Worm (Caenorhabditis elegans): Measurements from ENCODE around the gene cpin-1.

cpin-1 gene

DNA sequence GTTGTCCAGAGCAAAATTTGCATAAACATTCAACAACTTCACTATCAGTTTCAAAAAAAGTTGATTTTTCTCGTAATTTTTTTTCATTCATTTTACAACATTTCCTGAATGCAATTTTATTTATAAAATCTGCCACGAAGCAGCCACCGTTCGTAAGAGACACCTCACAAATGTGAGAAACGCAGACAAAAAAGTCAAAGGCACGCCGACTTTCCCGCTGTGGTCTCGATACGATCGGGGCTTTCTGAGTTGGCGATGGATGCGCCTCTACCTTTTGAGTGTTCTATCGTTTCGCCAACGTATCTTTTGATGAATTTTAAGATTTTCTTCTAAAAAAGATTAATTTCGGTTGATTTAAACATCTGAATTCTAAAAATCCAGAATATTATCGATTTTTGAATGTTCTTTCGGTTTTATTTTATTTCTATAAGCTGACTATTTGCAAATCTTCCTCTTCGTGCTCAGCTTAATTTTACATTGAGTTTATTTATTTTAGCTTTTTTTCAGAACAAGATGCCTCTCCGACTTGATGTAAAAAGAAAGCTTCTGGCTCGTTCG lies 8.8 kb downstream of the cpin-1 start, which contains the start of gene copb-2 (continued):
- TF ChIP-seq fkh-4 (tag; optimal IDR thresholded peaks at IDR 0.05; ENCODE audit: borderline replicate concordance), result no peak
- TF ChIP-seq fkh-8 (tag; optimal IDR thresholded peaks at IDR 0.05), result no peak
- no peak for TF ChIP-seq ceh-8 (GFP tag; optimal IDR thresholded peaks at IDR 0.05)
- no peak for TF ChIP-seq aha-1 (tag; optimal IDR thresholded peaks at IDR 0.05)
- no peak for TF ChIP-seq fos-1 (tag; optimal IDR thresholded peaks at IDR 0.05)
- TF ChIP-seq unc-30 (tag; optimal IDR thresholded peaks at IDR 0.05), result no peak
- no peak for TF ChIP-seq ama-1 (optimal IDR thresholded peaks at IDR 0.05)
- TF ChIP-seq ztf-11 (tag; optimal IDR thresholded peaks at IDR 0.05), result no peak
- peak; percentile 71 to 82 for TF ChIP-seq lsy-2 (tag; optimal IDR thresholded peaks at IDR 0.05)
- TF ChIP-seq nhr-76 (tag; optimal IDR thresholded peaks at IDR 0.05), result no peak
- TF ChIP-seq sox-4 (tag; optimal IDR thresholded peaks at IDR 0.05), result no peak
- TF ChIP-seq nhr-47 (tag; optimal IDR thresholded peaks at IDR 0.05), result peak; percentile 67
- no peak for TF ChIP-seq nhr-237 (tag; optimal IDR thresholded peaks at IDR 0.05)
- TF ChIP-seq fkh-10 (GFP tag; optimal IDR thresholded peaks at IDR 0.05), result no peak
- no peak for TF ChIP-seq egl-13 (tag; optimal IDR thresholded peaks at IDR 0.05)
- peak; percentile 5 for TF ChIP-seq nhr-77 (tag; optimal IDR thresholded peaks at IDR 0.05)
- no peak for TF ChIP-seq aly-2 (tag; optimal IDR thresholded peaks at IDR 0.05)
- peak; percentile 61 for TF ChIP-seq swsn-7 (tag; optimal IDR thresholded peaks at IDR 0.05)
- no peak for TF ChIP-seq mef-2 (tag; optimal IDR thresholded peaks at IDR 0.05)
- TF ChIP-seq ceh-88 (GFP tag; IDR thresholded peaks at IDR 0.05), result no peak
- TF ChIP-seq nhr-12 (tag; optimal IDR thresholded peaks at IDR 0.05), result no peak
- TF ChIP-seq F16B12.6 (tag; optimal IDR thresholded peaks at IDR 0.05), result peak; percentile 42
- peak; percentile 45 for TF ChIP-seq isw-1 (GFP tag; IDR thresholded peaks at IDR 0.05)
- TF ChIP-seq lin-13 (GFP tag; optimal IDR thresholded peaks at IDR 0.05), result peak; percentile 49
- TF ChIP-seq hlh-4 (tag; optimal IDR thresholded peaks at IDR 0.05), result no peak
- TF ChIP-seq dpl-1 (GFP tag; optimal IDR thresholded peaks at IDR 0.05), result peak; percentile 40 to 74 (median 63)
- TF ChIP-seq mdl-1 (tag; optimal IDR thresholded peaks at IDR 0.05), result peak in 1 of 2 experiments; percentile 48
- no peak for TF ChIP-seq nhr-11 (tag; optimal IDR thresholded peaks at IDR 0.05)
- TF ChIP-seq lin-14 (GFP tag; optimal IDR thresholded peaks at IDR 0.05), result peak; percentile 93
- peak in 2 of 3 experiments; percentile 39 to 57 for TF ChIP-seq ceh-82 (tag; optimal IDR thresholded peaks at IDR 0.05)
- TF ChIP-seq ceh-63 (GFP tag; optimal IDR thresholded peaks at IDR 0.05), result no peak
- peak; percentile 21 for TF ChIP-seq lin-39 (tag; optimal IDR thresholded peaks at IDR 0.05)
- no peak for TF ChIP-seq grh-1 (GFP tag; IDR thresholded peaks at IDR 0.05)
- TF ChIP-seq tbx-2 (tag; optimal IDR thresholded peaks at IDR 0.05), result peak; percentile 40
- no peak for TF ChIP-seq zip-4 (GFP tag; optimal IDR thresholded peaks at IDR 0.05)
- no peak for TF ChIP-seq tlp-1 (tag; optimal IDR thresholded peaks at IDR 0.05)
- peak; percentile 34 for TF ChIP-seq unc-86 (tag; optimal IDR thresholded peaks at IDR 0.05)
- peak; percentile 21 for TF ChIP-seq C04F5.9 (tag; optimal IDR thresholded peaks at IDR 0.05)
- no peak for TF ChIP-seq ets-5 (GFP tag; IDR thresholded peaks at IDR 0.05)
- TF ChIP-seq unc-130 (tag; optimal IDR thresholded peaks at IDR 0.05), result no peak
- no peak for TF ChIP-seq vab-15 (tag; optimal IDR thresholded peaks at IDR 0.05)
- no peak for TF ChIP-seq C34B4.2 (tag; optimal IDR thresholded peaks at IDR 0.05)
- peak; percentile 78 for TF ChIP-seq nhr-71 (tag; optimal IDR thresholded peaks at IDR 0.05)
- TF ChIP-seq nhr-90 (tag; optimal IDR thresholded peaks at IDR 0.05; ENCODE audit: poor library complexity), result peak; percentile 25
- peak; percentile 87 for TF ChIP-seq snpc-4 (tag; optimal IDR thresholded peaks at IDR 0.05)
- TF ChIP-seq nhr-84 (tag; optimal IDR thresholded peaks at IDR 0.05), result no peak
- peak in 1 of 6 experiments; percentile 10 for TF ChIP-seq elt-3 (tag; optimal IDR thresholded peaks at IDR 0.05)
- peak; percentile 43 for TF ChIP-seq blmp-1 (tag; optimal IDR thresholded peaks at IDR 0.05)
- no peak for TF ChIP-seq unc-62 (GFP tag; optimal IDR thresholded peaks at IDR 0.05)
- TF ChIP-seq efl-3 (GFP tag; optimal IDR thresholded peaks at IDR 0.05), result no peak
- TF ChIP-seq lin-15B (tag; optimal IDR thresholded peaks at IDR 0.05), result no peak
- no peak for TF ChIP-seq jun-1 (tag; optimal IDR thresholded peaks at IDR 0.05)
- TF ChIP-seq skn-1 (tag; optimal IDR thresholded peaks at IDR 0.05), result peak; percentile 37
- TF ChIP-seq snu-23 (GFP tag; optimal IDR thresholded peaks at IDR 0.05), result peak; percentile 72

All from whole organism, L1 larva.